Worm (Caenorhabditis elegans) whole organism, mixed stage, embryonic: Measurements from ENCODE around the gene frm-10.
A peak's percentile ranks its signal among the peaks of the same experiment; 100 is the strongest.

Experiments used
- M03D4.4 ChIP-seq: sonication (generic microtip); optimal IDR thresholded peaks from 2 replicates; lab custom pipeline; 2017; ENCODE audit warnings: mild to moderate bottlenecking, missing genetic modification characterization, missing compliant biosample characterization
- bed-3 ChIP-seq: fragments of 200-800 bp; sonication (Bioruptor generic); optimal IDR thresholded peaks from 3 replicates; lab custom pipeline; 2018; ENCODE audit warnings: mild to moderate bottlenecking, missing genetic modification characterization, moderate library complexity, missing compliant biosample characterization
- blmp-1 ChIP-seq: fragments of 150-350 bp; optimal IDR thresholded peaks from 2 replicates; lab custom pipeline; 2014; ENCODE audit warnings: missing biosample characterization, missing genetic modification characterization
- ceh-43 ChIP-seq: fragments of 200-800 bp; sonication (Bioruptor generic); optimal IDR thresholded peaks from 2 replicates; lab custom pipeline; 2018; ENCODE audit warnings: mild to moderate bottlenecking, missing genetic modification characterization, moderate library complexity, missing compliant biosample characterization
- ceh-83 ChIP-seq: fragments of 200-800 bp; sonication (Bioruptor generic); optimal IDR thresholded peaks from 2 replicates; lab custom pipeline; 2018; ENCODE audit warnings: mild to moderate bottlenecking, missing genetic modification characterization, missing compliant biosample characterization
- ces-1 ChIP-seq: fragments of 150-350 bp; optimal IDR thresholded peaks from 2 replicates; lab custom pipeline; 2014; ENCODE audit warnings: missing biosample characterization, missing genetic modification reagents, missing genetic modification characterization
- cnd-1 ChIP-seq: fragments of 200-800 bp; sonication (Bioruptor generic); optimal IDR thresholded peaks from 2 replicates; lab custom pipeline; 2018; ENCODE audit warnings: mild to moderate bottlenecking, missing genetic modification characterization, missing compliant biosample characterization
- elt-3 ChIP-seq: fragments of 150-350 bp; optimal IDR thresholded peaks from 2 replicates; lab custom pipeline; 2014; ENCODE audit warnings: missing biosample characterization, missing genetic modification characterization
- flh-1 ChIP-seq: fragments of 200-800 bp; sonication (Bioruptor generic); optimal IDR thresholded peaks from 2 replicates; lab custom pipeline; 2018; ENCODE audit warnings: mild to moderate bottlenecking, missing genetic modification characterization, moderate library complexity, missing compliant biosample characterization
- ham-2 ChIP-seq: fragments of 200-800 bp; sonication (Bioruptor generic); optimal IDR thresholded peaks from 2 replicates; lab custom pipeline; 2018; ENCODE audit warnings: mild to moderate bottlenecking, missing genetic modification characterization, missing compliant biosample characterization
- hlh-1 ChIP-seq: fragments of 150-350 bp; optimal IDR thresholded peaks from 2 replicates; lab custom pipeline; 2014; ENCODE audit warnings: missing biosample characterization, missing genetic modification reagents, missing genetic modification characterization
- lin-13 ChIP-seq: fragments of 150-350 bp; optimal IDR thresholded peaks from 2 replicates; lab custom pipeline; 2014; ENCODE audit warnings: missing biosample characterization, missing genetic modification characterization
- lsy-2 ChIP-seq: fragments of 150-350 bp; optimal IDR thresholded peaks from 2 replicates; lab custom pipeline; 2014; ENCODE audit warnings: missing biosample characterization, missing genetic modification characterization
- mab-5 ChIP-seq: fragments of 150-350 bp; optimal IDR thresholded peaks from 2 replicates; lab custom pipeline; 2014; ENCODE audit warnings: missing biosample characterization, missing genetic modification characterization
- mep-1 ChIP-seq: fragments of 150-350 bp; optimal IDR thresholded peaks from 2 replicates; lab custom pipeline; 2017; ENCODE audit warnings: missing biosample characterization, missing genetic modification reagents, missing genetic modification characterization, inconsistent platforms
- mls-2 ChIP-seq: sonication (generic microtip); optimal IDR thresholded peaks from 2 replicates; lab custom pipeline; 2016; ENCODE audit warnings: mild to moderate bottlenecking, missing genetic modification characterization, moderate library complexity, missing compliant biosample characterization
- nhr-12 ChIP-seq: fragments of 150-350 bp; optimal IDR thresholded peaks from 2 replicates; lab custom pipeline; 2014; ENCODE audit warnings: missing biosample characterization, missing genetic modification characterization
- nhr-2 ChIP-seq: fragments of 150-350 bp; optimal IDR thresholded peaks from 2 replicates; lab custom pipeline; 2014; ENCODE audit warnings: missing biosample characterization, missing genetic modification characterization
- nhr-237 ChIP-seq: fragments of 150-350 bp; optimal IDR thresholded peaks from 2 replicates; lab custom pipeline; 2014; ENCODE audit warnings: missing biosample characterization, missing genetic modification characterization
- nhr-76 ChIP-seq: sonication (generic microtip); optimal IDR thresholded peaks from 2 replicates; lab custom pipeline; 2017; ENCODE audit warnings: missing biosample characterization, missing genetic modification characterization
- pha-4 ChIP-seq: fragments of 150-350 bp; optimal IDR thresholded peaks from 2 replicates; lab custom pipeline; 2018; ENCODE audit warnings: missing biosample characterization, missing genetic modification reagents, missing genetic modification characterization
- sem-2 ChIP-seq: fragments of 200-800 bp; sonication (Bioruptor generic); optimal IDR thresholded peaks from 2 replicates; lab custom pipeline; 2018; ENCODE audit warnings: mild to moderate bottlenecking, missing genetic modification characterization, missing compliant biosample characterization
- tbx-8 ChIP-seq: fragments of 200-800 bp; sonication (Bioruptor generic); optimal IDR thresholded peaks from 2 replicates; lab custom pipeline; 2018; ENCODE audit warnings: mild to moderate bottlenecking, missing genetic modification characterization, moderate library complexity, missing compliant biosample characterization
- unc-120 ChIP-seq: sonication (generic microtip); optimal IDR thresholded peaks from 2 replicates; lab custom pipeline; 2017; ENCODE audit warnings: missing genetic modification characterization, missing compliant biosample characterization; ENCODE audit not compliant: poor library complexity, severe bottlenecking
- unc-62 ChIP-seq: fragments of 150-350 bp; optimal IDR thresholded peaks from 2 replicates; lab custom pipeline; 2014; ENCODE audit warnings: missing biosample characterization, missing genetic modification reagents, missing genetic modification characterization
- zip-8 ChIP-seq: fragments of 150-350 bp; optimal IDR thresholded peaks from 2 replicates; lab custom pipeline; 2014; ENCODE audit warnings: missing biosample characterization, missing genetic modification characterization

The frm-10 gene

ce11 chrV:13423608-13424007 lies 39.4 kb upstream of the frm-10 start, which contains the start of gene srv-10:
TSS of gene srv-10 (plus strand) at chrV:13423908.
- no peak for TF ChIP-seq flh-1 (GFP tag; lab: Kevin White, UChicago)
- TF ChIP-seq nhr-76 (tag; lab: Kevin White, UChicago) = no peak
- no peak for TF ChIP-seq zip-8 (tag; lab: Kevin White, UChicago)
- no peak for TF ChIP-seq hlh-1 (tag; lab: Kevin White, UChicago)
- no peak for TF ChIP-seq unc-120 (tag; lab: Kevin White, UChicago)
- TF ChIP-seq lin-13 (tag; lab: Kevin White, UChicago) = no peak

ce11 chrV:13426764-13427163 lies 36.2 kb upstream of the frm-10 start, which contains the start of gene srd-18:
TSS of gene srd-18 (minus strand) at chrV:13426864.
- TF ChIP-seq nhr-12 (tag; lab: Kevin White, UChicago) (no peak), mep-1 (tag; lab: Kevin White, UChicago) (no peak), bed-3 (GFP tag; lab: Kevin White, UChicago) (no peak), ceh-43 (GFP tag; lab: Kevin White, UChicago) (no peak), sem-2 (GFP tag; lab: Kevin White, UChicago) (no peak)
- TF ChIP-seq, all 35 proteins: peak for 0

DNA sequence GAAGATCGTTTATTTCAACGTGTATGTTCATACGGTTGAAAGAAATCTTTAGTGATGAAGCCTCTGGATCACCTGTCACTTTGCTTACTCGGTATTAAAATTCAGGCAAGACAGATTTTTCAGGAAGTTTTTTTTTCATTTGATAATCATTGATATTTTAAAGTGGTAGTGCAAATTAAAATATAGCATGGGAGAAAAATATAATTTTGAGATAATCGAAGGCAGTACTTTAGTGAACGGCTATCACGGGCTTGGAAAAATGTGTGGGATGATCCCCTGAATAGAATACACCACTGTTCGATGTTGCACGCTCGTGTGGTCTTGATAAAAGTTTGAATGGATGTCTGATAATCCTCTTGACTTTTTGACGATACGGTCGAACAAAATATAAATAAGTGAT lies 35.6 kb upstream of the frm-10 start:
- TF ChIP-seq blmp-1 (no peak), nhr-76 (tag; lab: Kevin White, UChicago) (no peak), mls-2 (no peak), nhr-2 (no peak), nhr-237 (tag; lab: Kevin White, UChicago) (no peak), ham-2 (GFP tag; lab: Kevin White, UChicago) (no peak), zip-8 (tag; lab: Kevin White, UChicago) (no peak), mab-5 (tag; lab: Kevin White, UChicago) (no peak), elt-3 (tag; lab: Kevin White, UChicago) (no peak)
- TF ChIP-seq, all 35 proteins: peak for 0

DNA sequence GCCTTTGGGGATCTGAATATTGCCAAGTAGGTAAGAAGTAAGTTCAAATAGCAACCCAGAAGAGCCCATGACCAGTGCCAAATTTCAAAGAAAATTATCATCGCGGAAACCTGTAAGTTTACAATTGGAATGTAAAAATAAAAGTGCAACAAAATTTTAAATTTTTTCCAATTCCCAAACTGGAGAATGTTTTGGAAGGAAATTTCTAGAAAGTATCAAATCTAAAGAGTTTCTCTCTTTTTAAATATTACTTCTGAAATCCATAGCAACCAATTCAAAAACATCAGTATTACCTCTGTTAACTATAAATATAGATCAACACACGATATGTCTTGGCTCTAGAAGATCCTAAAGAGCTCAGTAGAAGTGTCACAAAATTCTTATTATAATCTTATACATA lies 34.3 kb upstream of the frm-10 start, which contains the start of gene srd-19:
Gene srd-19 (minus strand): TSS at position 101 of the 400 bp plus-strand sequence.
- TF ChIP-seq lsy-2 (tag; lab: Kevin White, UChicago) = no peak
- TF ChIP-seq flh-1 (GFP tag; lab: Kevin White, UChicago) = no peak
- no peak for TF ChIP-seq ceh-83
- TF ChIP-seq nhr-12 (tag; lab: Kevin White, UChicago) = no peak
- no peak for TF ChIP-seq ham-2 (GFP tag; lab: Kevin White, UChicago)
- TF ChIP-seq zip-8 (tag; lab: Kevin White, UChicago) = no peak
- TF ChIP-seq nhr-2 = no peak

ce11 chrV:13432364-13432763 lies 30.6 kb upstream of the frm-10 start, which contains the start of gene srd-17:
TSS of gene srd-17 (minus strand) at chrV:13432714.
- TF ChIP-seq nhr-12 (tag; lab: Kevin White, UChicago) (peak; percentile 37), M03D4.4 (tag; lab: Kevin White, UChicago) (no peak)

- TF ChIP-seq ces-1 (GFP tag; lab: Kevin White, UChicago) (no peak), flh-1 (GFP tag; lab: Kevin White, UChicago) (no peak), hlh-1 (tag; lab: Kevin White, UChicago) (no peak), pha-4 (no peak), ceh-43 (GFP tag; lab: Kevin White, UChicago) (no peak), mep-1 (tag; lab: Kevin White, UChicago) (no peak), mab-5 (tag; lab: Kevin White, UChicago) (no peak), cnd-1 (tag; lab: Kevin White, UChicago) (no peak), lsy-2 (tag; lab: Kevin White, UChicago) (no peak), tbx-8 (GFP tag; lab: Kevin White, UChicago) (no peak), unc-62 (GFP tag; lab: Kevin White, UChicago) (no peak)
Observed at ce11 chrV:13437473-13438074, 25.4 kb upstream of the frm-10 start, which contains the start of gene mes-4. TSS of gene mes-4 (minus strand) at chrV:13437545.

- no peak for TF ChIP-seq bed-3 (GFP tag; lab: Kevin White, UChicago)
- TF ChIP-seq mab-5 (tag; lab: Kevin White, UChicago) = no peak
- TF ChIP-seq ceh-43 (GFP tag; lab: Kevin White, UChicago) = no peak
- TF ChIP-seq flh-1 (GFP tag; lab: Kevin White, UChicago) = no peak
- TF ChIP-seq unc-62 (GFP tag; lab: Kevin White, UChicago) = no peak
- TF ChIP-seq M03D4.4 (tag; lab: Kevin White, UChicago) = no peak
- TF ChIP-seq ham-2 (GFP tag; lab: Kevin White, UChicago) = no peak
- no peak for TF ChIP-seq lsy-2 (tag; lab: Kevin White, UChicago)
- TF ChIP-seq ceh-83 = no peak
Observed at ce11 chrV:13441661-13442060, 21.3 kb upstream of the frm-10 start, which contains the start of gene col-162. TSS of gene col-162 (plus strand) at chrV:13441961.
